Worm (Caenorhabditis elegans): ENCODE data around the gene Y72A10A.1.
A peak's percentile ranks its signal among the peaks of the same experiment; 100 is the strongest.

Y72A10A.1 gene

DNA sequence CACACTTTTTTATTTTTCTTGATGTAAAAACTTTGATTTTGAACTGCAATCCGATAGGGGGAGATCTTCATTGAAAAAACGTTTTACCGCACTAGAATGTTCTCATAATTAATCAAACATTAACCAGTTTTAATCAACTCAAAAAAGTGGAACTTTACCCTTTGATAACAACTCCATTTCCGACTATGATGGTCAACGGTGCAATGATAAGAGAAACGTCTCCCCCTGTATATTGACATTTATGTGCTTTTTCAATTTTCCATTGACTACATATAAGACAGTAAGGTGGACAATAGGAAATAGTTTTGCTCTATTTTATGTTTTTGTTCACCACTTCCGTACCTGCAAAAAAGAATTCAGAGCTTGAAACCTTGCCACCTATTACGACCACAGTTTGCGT lies 39.7 kb downstream of the Y72A10A.1 start (continued):
- TF ChIP-seq hif-1 (tag; optimal IDR thresholded peaks at IDR 0.05) (no peak), nhr-111 (GFP tag; optimal IDR thresholded peaks at IDR 0.05) (no peak), F37D6.2 (tag; optimal IDR thresholded peaks at IDR 0.05) (no peak), nhr-102 (tag; optimal IDR thresholded peaks at IDR 0.05) (no peak), fkh-10 (GFP tag; optimal IDR thresholded peaks at IDR 0.05) (no peak), ztf-11 (tag; optimal IDR thresholded peaks at IDR 0.05) (no peak), hmg-1.1 (GFP tag; IDR thresholded peaks at IDR 0.05) (no peak), nhr-41 (GFP tag; IDR thresholded peaks at IDR 0.05) (peak; percentile 19; the same call in 1 of the 2 replicates), rbr-2 (tag; optimal IDR thresholded peaks at IDR 0.05) (no peak), nhr-237 (tag; optimal IDR thresholded peaks at IDR 0.05) (no peak), lin-38 (GFP tag; IDR thresholded peaks at IDR 0.05) (no peak), ceh-32 (tag; optimal IDR thresholded peaks at IDR 0.05; ENCODE audit: poor library complexity) (no peak), lin-13 (GFP tag; optimal IDR thresholded peaks at IDR 0.05) (no peak), daf-19 (GFP tag; conservative IDR thresholded peaks at IDR 0.05) (no peak), snpc-1.2 (GFP tag; IDR thresholded peaks at IDR 0.05) (no peak), D1046.2 (GFP tag; IDR thresholded peaks at IDR 0.05) (no peak), ztf-7 (tag; optimal IDR thresholded peaks at IDR 0.05) (no peak), F49E8.2 (tag; optimal IDR thresholded peaks at IDR 0.05; ENCODE audit: borderline replicate concordance) (no peak), snpc-4 (tag; optimal IDR thresholded peaks at IDR 0.05) (no peak), F10B5.3 (tag; optimal IDR thresholded peaks at IDR 0.05) (no peak), F26F4.8 (GFP tag; conservative IDR thresholded peaks at IDR 0.05) (no peak)

DNA sequence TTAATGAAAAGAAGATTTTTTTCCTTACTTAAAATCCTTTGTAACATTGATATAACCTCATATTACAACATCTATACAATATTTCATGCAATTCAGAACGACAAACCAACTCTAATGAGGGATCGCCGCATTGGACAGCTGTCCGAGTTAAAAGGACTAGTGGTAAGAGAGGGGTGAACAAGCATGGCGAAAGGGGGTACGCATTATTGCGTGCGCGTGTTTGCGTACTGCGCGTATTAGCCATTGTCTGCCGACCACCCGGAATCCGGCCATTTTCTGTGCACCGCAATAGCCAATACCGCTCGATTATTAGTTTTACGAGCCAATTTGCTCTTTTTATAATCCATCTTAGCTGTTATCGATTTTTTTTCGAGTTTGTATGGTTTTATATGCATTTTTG lies 40.6 kb downstream of the Y72A10A.1 start, which contains the start of gene C15H9.4:
TSS of gene C15H9.4 (plus strand) at position 93 of the 400 bp plus-strand sequence.
- TF ChIP-seq nhr-42 (GFP tag; IDR thresholded peaks at IDR 0.05) (no peak), nhr-237 (tag; optimal IDR thresholded peaks at IDR 0.05) (no peak), nhr-10 (tag; optimal IDR thresholded peaks at IDR 0.05) (no peak), jun-1 (tag; optimal IDR thresholded peaks at IDR 0.05) (no peak), zfp-2 (tag; optimal IDR thresholded peaks at IDR 0.05) (no peak), aha-1 (tag) (peak; percentile 54), sdz-12 (GFP tag; optimal IDR thresholded peaks at IDR 0.05) (no peak), Y5F2A.4 (GFP tag; optimal IDR thresholded peaks at IDR 0.05) (no peak), nhr-28 (tag; optimal IDR thresholded peaks at IDR 0.05) (no peak), unc-62 (GFP tag; optimal IDR thresholded peaks at IDR 0.05 in 1 of 2) (peak in 1 of 2 experiments; percentile 90), unc-62 (tag; optimal IDR thresholded peaks at IDR 0.05) (no peak), Y75B8A.6 (GFP tag; IDR thresholded peaks at IDR 0.05) (no peak), ceh-20 (GFP tag; IDR thresholded peaks at IDR 0.05) (no peak), ztf-11 (tag; optimal IDR thresholded peaks at IDR 0.05) (no peak), lin-13 (GFP tag; optimal IDR thresholded peaks at IDR 0.05) (peak; percentile 27), nhr-48 (tag; optimal IDR thresholded peaks at IDR 0.05) (no peak), hmg-1.1 (GFP tag; IDR thresholded peaks at IDR 0.05) (peak; percentile 73), mdt-29 (GFP tag; IDR thresholded peaks at IDR 0.05) (no peak), T20F7.1 (GFP tag; optimal IDR thresholded peaks at IDR 0.05) (no peak), F37D6.2 (tag; optimal IDR thresholded peaks at IDR 0.05) (no peak), tag-97 (GFP tag; IDR thresholded peaks at IDR 0.05) (no peak), lin-38 (GFP tag; IDR thresholded peaks at IDR 0.05) (no peak), zip-11 (GFP tag; IDR thresholded peaks at IDR 0.05) (no peak), egl-43 (GFP tag; IDR thresholded peaks at IDR 0.05) (0 out of 2 replicates have a peak, but pooled peaks have one; percentile 17), php-3 (GFP tag; IDR thresholded peaks at IDR 0.05) (0 out of 2 replicates have a peak, but pooled peaks have one; percentile 26), rbr-2 (tag; optimal IDR thresholded peaks at IDR 0.05) (peak; percentile 8), daf-19 (GFP tag; conservative IDR thresholded peaks at IDR 0.05) (no peak), F44E2.7 (GFP tag; IDR thresholded peaks at IDR 0.05) (no peak), daf-16 (GFP tag; optimal IDR thresholded peaks at IDR 0.05) (no peak), daf-16 (tag; optimal IDR thresholded peaks at IDR 0.05) (peak; percentile 34), dve-1 (tag; optimal IDR thresholded peaks at IDR 0.05; ENCODE audit: insufficient read depth) (no peak), snpc-1.2 (GFP tag; IDR thresholded peaks at IDR 0.05) (no peak), zip-2 (tag; optimal IDR thresholded peaks at IDR 0.05) (no peak), snpc-4 (tag; optimal IDR thresholded peaks at IDR 0.05) (no peak), lin-1 (GFP tag; IDR thresholded peaks at IDR 0.05) (no peak), ceh-62 (tag; optimal IDR thresholded peaks at IDR 0.05) (no peak), arid-1 (GFP tag; conservative IDR thresholded peaks at IDR 0.05) (peak; percentile 25; the same call in 1 of the 2 replicates), attf-4 (tag; optimal IDR thresholded peaks at IDR 0.05) (no peak), nhr-111 (GFP tag; optimal IDR thresholded peaks at IDR 0.05) (no peak), lir-3 (tag; optimal IDR thresholded peaks at IDR 0.05) (no peak)
